Worm (Caenorhabditis elegans) whole organism, L2 larva: ENCODE data around the gene C06E4.2.

ENCODE experiments used
- C34F6.9 ChIP-seq: fragments of 150-350 bp; optimal IDR thresholded peaks from 2 replicates; lab custom pipeline; 2014; ENCODE audit warnings: missing biosample characterization, missing genetic modification characterization
- F13H6.1 ChIP-seq: sonication (generic microtip); optimal IDR thresholded peaks from 2 replicates; lab custom pipeline; 2016; ENCODE audit warnings: missing genetic modification characterization, missing compliant biosample characterization
- Y55F3AM.14 ChIP-seq: fragments of 200-800 bp; sonication (Bioruptor generic); optimal IDR thresholded peaks from 2 replicates; lab custom pipeline; 2018; ENCODE audit warnings: mild to moderate bottlenecking, missing genetic modification characterization, missing compliant biosample characterization
- ama-1 ChIP-seq: fragments of 150-350 bp; optimal IDR thresholded peaks from 2 replicates; lab custom pipeline; 2018; ENCODE audit warnings: inconsistent platforms
- blmp-1 ChIP-seq: sonication (generic microtip); optimal IDR thresholded peaks from 2 replicates; lab custom pipeline; 2017; ENCODE audit warnings: missing genetic modification characterization, mild to moderate bottlenecking, missing compliant biosample characterization, antibody characterized with exemption, moderate library complexity; ENCODE audit not compliant: insufficient read depth
- ceh-16 ChIP-seq: fragments of 150-350 bp; optimal IDR thresholded peaks from 2 replicates; lab custom pipeline; 2014; ENCODE audit warnings: missing biosample characterization, missing genetic modification characterization
- ceh-82 ChIP-seq: fragments of 150-350 bp; optimal IDR thresholded peaks from 2 replicates; lab custom pipeline; 2014; ENCODE audit warnings: missing biosample characterization, missing genetic modification characterization
- crh-2 ChIP-seq: sonication (generic microtip); optimal IDR thresholded peaks from 2 replicates; lab custom pipeline; 2017; ENCODE audit warnings: missing biosample characterization, missing genetic modification characterization
- egl-27 ChIP-seq: sonication (generic microtip); optimal IDR thresholded peaks from 3 replicates; lab custom pipeline; 2017; ENCODE audit warnings: missing biosample characterization, missing genetic modification reagents, missing genetic modification characterization
- elt-1 ChIP-seq: fragments of 150-350 bp; optimal IDR thresholded peaks from 2 replicates; lab custom pipeline; 2014; ENCODE audit warnings: missing biosample characterization, missing genetic modification characterization
- elt-3 ChIP-seq: sonication (generic microtip); optimal IDR thresholded peaks from 2 replicates; lab custom pipeline; 2017; ENCODE audit warnings: missing biosample characterization, missing genetic modification characterization
- fos-1 ChIP-seq: fragments of 150-350 bp; optimal IDR thresholded peaks from 2 replicates; lab custom pipeline; 2014; ENCODE audit warnings: missing biosample characterization, missing genetic modification characterization
- gmeb-1 ChIP-seq: fragments of 150-350 bp; optimal IDR thresholded peaks from 2 replicates; lab custom pipeline; 2014; ENCODE audit warnings: missing biosample characterization, missing genetic modification characterization
- lin-11 ChIP-seq: fragments of 150-350 bp; sonication (generic microtip); optimal IDR thresholded peaks from 2 replicates; lab custom pipeline; 2014; ENCODE audit warnings: missing biosample characterization, missing genetic modification characterization, inconsistent platforms, mixed read lengths
- lin-13 ChIP-seq: fragments of 150-350 bp; optimal IDR thresholded peaks from 2 replicates; lab custom pipeline; 2014; ENCODE audit warnings: missing biosample characterization, missing genetic modification reagents, missing genetic modification characterization
- lin-39 ChIP-seq: fragments of 150-350 bp; optimal IDR thresholded peaks from 2 replicates; lab custom pipeline; 2014; ENCODE audit warnings: missing biosample characterization, missing genetic modification reagents, missing genetic modification characterization
- lsy-2 ChIP-seq, 2 experiments: fragments of 150-350 bp in 1 of 2; sonication (generic microtip) in 1 of 2; optimal IDR thresholded peaks; 2 replicates each; lab custom pipeline; 2014 to 2017; ENCODE audit warnings: missing biosample characterization in 2 of 2, missing genetic modification characterization in 2 of 2
- mab-5 ChIP-seq: fragments of 150-350 bp; optimal IDR thresholded peaks from 2 replicates; lab custom pipeline; 2014; ENCODE audit warnings: missing biosample characterization, missing genetic modification characterization
- mdl-1 ChIP-seq, 2 experiments: fragments of 150-350 bp in 1 of 2; sonication (generic microtip) in 1 of 2; optimal IDR thresholded peaks; 2 replicates each; lab custom pipeline; 2017; ENCODE audit warnings: missing biosample characterization in 2 of 2, missing genetic modification characterization in 2 of 2
- nhr-129 ChIP-seq: fragments of 150-350 bp; optimal IDR thresholded peaks from 2 replicates; lab custom pipeline; 2014; ENCODE audit warnings: missing biosample characterization, missing genetic modification characterization
- nhr-21 ChIP-seq: fragments of 150-350 bp; optimal IDR thresholded peaks from 2 replicates; lab custom pipeline; 2014; ENCODE audit warnings: missing biosample characterization, missing genetic modification characterization
- nhr-23 ChIP-seq: fragments of 150-350 bp; optimal IDR thresholded peaks from 2 replicates; lab custom pipeline; 2014; ENCODE audit warnings: missing biosample characterization, missing genetic modification reagents, missing genetic modification characterization
- nhr-25 ChIP-seq: fragments of 150-350 bp; sonication (generic microtip); optimal IDR thresholded peaks from 3 replicates; lab custom pipeline; 2014; ENCODE audit warnings: missing biosample characterization, missing genetic modification characterization
- nhr-77 ChIP-seq: fragments of 150-350 bp; optimal IDR thresholded peaks from 2 replicates; lab custom pipeline; 2014; ENCODE audit warnings: missing biosample characterization, missing genetic modification characterization
- peb-1 ChIP-seq: fragments of 150-350 bp; optimal IDR thresholded peaks from 2 replicates; lab custom pipeline; 2014; ENCODE audit warnings: missing biosample characterization, missing genetic modification characterization
- sem-4 ChIP-seq: fragments of 150-350 bp; optimal IDR thresholded peaks from 2 replicates; lab custom pipeline; 2014; ENCODE audit warnings: missing biosample characterization, missing genetic modification reagents, missing genetic modification characterization
- skn-1 ChIP-seq: sonication (generic microtip); optimal IDR thresholded peaks from 2 replicates; lab custom pipeline; 2017; ENCODE audit warnings: missing biosample characterization, missing genetic modification characterization
- sma-3 ChIP-seq: sonication (generic microtip); optimal IDR thresholded peaks from 2 replicates; lab custom pipeline; 2016; ENCODE audit warnings: missing genetic modification reagents, missing genetic modification characterization, missing compliant biosample characterization
- sma-9 ChIP-seq, 2 experiments: fragments of 150-350 bp in 1 of 2; sonication (generic microtip) in 1 of 2; optimal IDR thresholded peaks; 2 replicates each; lab custom pipeline; 2014 to 2016; ENCODE audit warnings: missing genetic modification characterization in 2 of 2, mild to moderate bottlenecking in 1 of 2, missing biosample characterization in 1 of 2, missing compliant biosample characterization in 1 of 2, missing genetic modification reagents in 1 of 2, moderate library complexity in 1 of 2
- snpc-4 ChIP-seq: fragments of 150-350 bp; optimal IDR thresholded peaks from 2 replicates; lab custom pipeline; 2014; ENCODE audit warnings: missing biosample characterization, missing genetic modification characterization
- unc-39 ChIP-seq: fragments of 150-350 bp; optimal IDR thresholded peaks from 2 replicates; lab custom pipeline; 2014; ENCODE audit warnings: missing biosample characterization, missing genetic modification characterization
- unc-55 ChIP-seq: fragments of 150-350 bp; sonication (generic microtip); optimal IDR thresholded peaks from 3 replicates; lab custom pipeline; 2014; ENCODE audit warnings: missing biosample characterization, missing genetic modification reagents, missing genetic modification characterization
- zag-1 ChIP-seq: fragments of 150-350 bp; optimal IDR thresholded peaks from 2 replicates; lab custom pipeline; 2014; ENCODE audit warnings: missing biosample characterization, missing genetic modification characterization
- ztf-11 ChIP-seq: sonication (generic microtip); optimal IDR thresholded peaks from 2 replicates; lab custom pipeline; 2017; ENCODE audit warnings: missing biosample characterization, missing genetic modification characterization

The C06E4.2 gene

DNA sequence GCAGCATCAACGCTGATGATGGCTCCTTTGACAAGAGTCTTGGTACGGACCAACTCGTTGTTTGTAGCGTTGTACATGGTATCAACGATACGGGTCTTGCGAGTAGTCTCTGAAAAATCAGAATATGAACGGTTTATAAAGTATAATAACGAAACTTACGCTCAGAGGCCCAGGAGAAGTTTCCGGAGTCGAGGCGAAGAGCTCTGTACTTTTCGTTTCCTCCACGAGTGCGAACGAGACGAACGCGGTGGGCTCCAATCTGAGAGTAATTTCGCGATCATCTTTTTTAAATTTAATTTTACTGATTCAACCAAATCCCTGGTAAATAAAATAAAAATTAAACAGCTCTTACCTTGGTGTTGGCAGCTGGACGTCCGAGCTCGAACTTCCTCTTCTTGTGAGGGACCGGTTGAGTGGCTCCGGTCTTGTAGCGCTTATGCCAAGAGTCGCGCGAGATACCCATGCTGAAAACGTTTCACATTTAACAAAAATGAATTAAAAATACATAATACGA lies 36.7 kb downstream of the C06E4.2 start, which contains the start of gene rps-8:
Gene rps-8 (minus strand): TSS at position 464 of the 514 bp plus-strand sequence.
- TF ChIP-seq nhr-23 (tag; lab: Kevin White, UChicago) = no peak
- TF ChIP-seq nhr-25 (tag; lab: Kevin White, UChicago) = no peak

DNA sequence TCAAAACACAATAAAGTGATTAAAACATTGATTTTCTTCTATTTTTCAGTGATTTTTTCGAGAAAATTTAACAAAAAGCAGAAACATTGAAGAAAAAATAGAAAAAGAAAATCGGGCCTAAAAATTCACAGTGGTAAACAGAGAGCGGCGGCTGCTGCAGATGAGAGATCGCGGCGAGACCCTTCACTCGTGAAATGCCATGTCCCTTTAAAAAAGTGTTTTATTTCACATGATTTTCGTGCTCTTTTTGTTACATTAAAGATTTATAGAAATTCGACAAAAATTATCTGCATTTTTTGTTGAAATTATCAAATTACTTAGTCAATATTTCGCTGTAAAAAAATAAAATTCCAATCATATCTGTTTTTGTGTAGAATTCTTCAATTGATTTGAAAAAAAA lies 37.2 kb downstream of the C06E4.2 start:
- peak; percentile 37 for TF ChIP-seq fos-1 (tag; lab: Kevin White, UChicago)
- peak; percentile 35 for TF ChIP-seq nhr-129 (tag; lab: Kevin White, UChicago)
- no peak for TF ChIP-seq ceh-16 (tag; lab: Kevin White, UChicago)
- TF ChIP-seq C34F6.9 (tag; lab: Kevin White, UChicago) = peak; percentile 72
- TF ChIP-seq lin-11 = peak; percentile 61
- peak; percentile 26 for TF ChIP-seq blmp-1 (tag; lab: Kevin White, UChicago)
- peak; percentile 28 for TF ChIP-seq sem-4 (tag; lab: Kevin White, UChicago)
- TF ChIP-seq elt-1 (tag; lab: Kevin White, UChicago) = no peak
- peak; percentile 43 for TF ChIP-seq snpc-4 (tag; lab: Kevin White, UChicago)
- TF ChIP-seq nhr-25 (tag; lab: Kevin White, UChicago) = peak; percentile 54
- TF ChIP-seq sma-9 (GFP tag; optimal IDR thresholded peaks at IDR 0.05; lab: Kevin White, UChicago) = peak; percentile 30
- no peak for TF ChIP-seq sma-9 (tag; optimal IDR thresholded peaks at IDR 0.05; lab: Kevin White, UChicago)
- TF ChIP-seq mab-5 (tag; lab: Kevin White, UChicago) = no peak
- peak; percentile 52 for TF ChIP-seq lin-13 (GFP tag; lab: Kevin White, UChicago)
- peak; percentile 0 to 83 for TF ChIP-seq lsy-2 (tag; optimal IDR thresholded peaks at IDR 0.05; lab: Kevin White, UChicago)
- peak; percentile 68 for TF ChIP-seq crh-2 (tag; lab: Kevin White, UChicago)
- peak; percentile 84 for TF ChIP-seq unc-55 (GFP tag; lab: Kevin White, UChicago)
- peak; percentile 12 for TF ChIP-seq sma-3 (GFP tag; lab: Kevin White, UChicago)
- TF ChIP-seq ama-1 (lab: Kevin White, UChicago) = no peak
- TF ChIP-seq F13H6.1 (tag; lab: Kevin White, UChicago) = peak; percentile 36
- peak; percentile 64 for TF ChIP-seq gmeb-1 (tag; lab: Kevin White, UChicago)
- no peak for TF ChIP-seq skn-1 (tag; lab: Kevin White, UChicago)

DNA sequence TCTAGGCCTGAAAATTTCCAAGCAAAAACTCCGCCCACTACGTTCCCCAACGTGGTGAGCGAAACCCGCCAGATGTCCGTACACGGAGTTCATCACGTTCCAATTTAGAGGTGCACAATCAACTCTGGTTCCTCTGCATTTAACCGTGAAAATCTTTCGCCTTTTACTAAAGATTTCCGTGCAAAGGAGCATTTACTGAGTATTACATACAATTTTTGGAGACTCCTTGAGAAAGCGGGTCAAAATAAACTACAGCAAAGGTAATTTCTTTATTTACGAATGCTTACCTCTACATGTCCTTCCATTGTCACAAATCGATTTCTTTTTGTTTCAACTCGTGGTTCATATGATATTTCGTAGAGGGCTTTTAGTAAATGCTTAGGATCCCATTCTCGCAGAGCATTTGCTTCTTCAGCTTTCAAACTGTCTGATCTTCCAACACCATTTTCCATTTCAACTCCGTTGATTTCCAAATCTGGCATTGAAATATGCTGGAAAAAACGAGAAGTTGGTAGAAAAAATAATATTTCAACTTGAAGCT lies 39.9 kb downstream of the C06E4.2 start, which contains the start of gene F42C5.9:
Gene F42C5.9 (minus strand): TSS at position 491 of the 541 bp plus-strand sequence.
- TF ChIP-seq unc-55 (GFP tag; lab: Kevin White, UChicago) = no peak
- TF ChIP-seq unc-39 (tag; lab: Kevin White, UChicago) = no peak
- TF ChIP-seq ama-1 (lab: Kevin White, UChicago) = peak; percentile 61
- TF ChIP-seq egl-27 (tag; lab: Kevin White, UChicago) = no peak
- TF ChIP-seq snpc-4 (tag; lab: Kevin White, UChicago) = peak; percentile 92
- TF ChIP-seq zag-1 = no peak
- TF ChIP-seq sma-9 (GFP tag; optimal IDR thresholded peaks at IDR 0.05; lab: Kevin White, UChicago) = peak; percentile 2
- no peak for TF ChIP-seq sma-9 (tag; optimal IDR thresholded peaks at IDR 0.05; lab: Kevin White, UChicago)
- TF ChIP-seq ztf-11 (tag; lab: Kevin White, UChicago) = no peak
- TF ChIP-seq nhr-21 (tag; lab: Kevin White, UChicago) = no peak
- no peak for TF ChIP-seq C34F6.9 (tag; lab: Kevin White, UChicago)
- TF ChIP-seq crh-2 (tag; lab: Kevin White, UChicago) = peak; percentile 35
- no peak for TF ChIP-seq peb-1 (tag; lab: Kevin White, UChicago)
- TF ChIP-seq mdl-1 (tag; optimal IDR thresholded peaks at IDR 0.05; lab: Kevin White, UChicago) = no peak
- TF ChIP-seq fos-1 (tag; lab: Kevin White, UChicago) = peak; percentile 2
- peak; percentile 30 for TF ChIP-seq gmeb-1 (tag; lab: Kevin White, UChicago)
- no peak for TF ChIP-seq lin-39 (tag; lab: Kevin White, UChicago)
- TF ChIP-seq sma-3 (GFP tag; lab: Kevin White, UChicago) = peak; percentile 18
- TF ChIP-seq lsy-2 (tag; optimal IDR thresholded peaks at IDR 0.05; lab: Kevin White, UChicago) = peak in 1 of 2 experiments; percentile 19
- no peak for TF ChIP-seq ceh-82 (tag; lab: Kevin White, UChicago)
- no peak for TF ChIP-seq nhr-77
- no peak for TF ChIP-seq elt-1 (tag; lab: Kevin White, UChicago)
- TF ChIP-seq elt-3 (tag; lab: Kevin White, UChicago) = no peak
- TF ChIP-seq Y55F3AM.14 (GFP tag; lab: Kevin White, UChicago) = no peak
